Worm (Caenorhabditis elegans) whole organism, mixed stage, embryonic: ENCODE data around the gene C56C10.4.

ENCODE experiments used
- lin-13 ChIP-seq: fragments of 150-350 bp; optimal IDR thresholded peaks from 2 replicates; lab custom pipeline; 2014; ENCODE audit warnings: missing biosample characterization, missing genetic modification characterization
- nhr-76 ChIP-seq: sonication (generic microtip); optimal IDR thresholded peaks from 2 replicates; lab custom pipeline; 2017; ENCODE audit warnings: missing biosample characterization, missing genetic modification characterization

ce11 chrII:6616770-6617169, 33.9 kb downstream of the C56C10.4 start, which contains the start of gene klf-3:
- TF ChIP-seq lin-13, result no peak
- no peak for TF ChIP-seq nhr-76 (tag; lab: Kevin White, UChicago)
